Worm (Caenorhabditis elegans) whole organism, L3 larva: Measurements from ENCODE around the gene syx-3.
A peak's percentile ranks its signal among the peaks of the same experiment; 100 is the strongest.

Experiments
- ZK546.5 ChIP-seq: sonication (generic microtip); optimal IDR thresholded peaks from 2 replicates; lab custom pipeline; 2017; ENCODE audit warnings: missing biosample characterization, missing genetic modification characterization
- aly-2 ChIP-seq: fragments of 150-350 bp; optimal IDR thresholded peaks from 2 replicates; lab custom pipeline; 2014; ENCODE audit warnings: missing biosample characterization, missing genetic modification characterization
- ama-1 ChIP-seq: fragments of 150-350 bp; optimal IDR thresholded peaks from 2 replicates; lab custom pipeline; 2018
- ceh-16 ChIP-seq: sonication (generic microtip); optimal IDR thresholded peaks from 2 replicates; lab custom pipeline; 2017; ENCODE audit warnings: missing biosample characterization, missing genetic modification characterization
- ceh-28 ChIP-seq: fragments of 150-350 bp; optimal IDR thresholded peaks from 2 replicates; lab custom pipeline; 2014; ENCODE audit warnings: missing biosample characterization, missing genetic modification reagents, missing genetic modification characterization
- ceh-82 ChIP-seq: fragments of 150-350 bp; optimal IDR thresholded peaks from 2 replicates; lab custom pipeline; 2014; ENCODE audit warnings: missing biosample characterization, missing genetic modification characterization
- daf-12 ChIP-seq: fragments of 150-350 bp; optimal IDR thresholded peaks from 2 replicates; lab custom pipeline; 2014; ENCODE audit warnings: missing biosample characterization, missing genetic modification reagents, missing genetic modification characterization
- egl-27 ChIP-seq: sonication (generic microtip); optimal IDR thresholded peaks from 4 replicates; lab custom pipeline; 2017; ENCODE audit warnings: missing biosample characterization, missing genetic modification reagents, missing genetic modification characterization
- egl-5 ChIP-seq: fragments of 150-350 bp; optimal IDR thresholded peaks from 2 replicates; lab custom pipeline; 2017; ENCODE audit warnings: missing biosample characterization, missing genetic modification reagents, missing genetic modification characterization, inconsistent platforms
- elt-1 ChIP-seq: fragments of 150-350 bp; optimal IDR thresholded peaks from 2 replicates; lab custom pipeline; 2014; ENCODE audit warnings: missing biosample characterization, missing genetic modification characterization
- elt-2 ChIP-seq: sonication (generic microtip); optimal IDR thresholded peaks from 2 replicates; lab custom pipeline; 2016; ENCODE audit warnings: missing genetic modification reagents, mild to moderate bottlenecking, missing genetic modification characterization, missing compliant biosample characterization
- elt-3 ChIP-seq, 3 experiments: fragments of 150-350 bp in 1 of 3; sonication (generic microtip) in 2 of 3; optimal IDR thresholded peaks; 2 replicates in 2 of 3; 4 replicates in 1 of 3; lab custom pipeline; 2014 to 2017; ENCODE audit warnings: missing biosample characterization in 3 of 3, missing genetic modification characterization in 3 of 3
- eor-1 ChIP-seq, 2 experiments: fragments of 150-350 bp; optimal IDR thresholded peaks; 2 replicates each; lab custom pipeline; 2014 to 2018; ENCODE audit warnings: missing biosample characterization in 2 of 2, missing genetic modification characterization in 2 of 2
- fkh-10 ChIP-seq: sonication (generic microtip); optimal IDR thresholded peaks from 2 replicates; lab custom pipeline; 2017; ENCODE audit warnings: missing biosample characterization, missing genetic modification reagents, missing genetic modification characterization
- fkh-2 ChIP-seq: fragments of 150-350 bp; optimal IDR thresholded peaks from 2 replicates; lab custom pipeline; 2014; ENCODE audit warnings: missing biosample characterization, missing genetic modification reagents, missing genetic modification characterization
- fos-1 ChIP-seq: fragments of 150-350 bp; optimal IDR thresholded peaks from 2 replicates; lab custom pipeline; 2014; ENCODE audit warnings: missing biosample characterization, missing genetic modification characterization
- hmg-11 ChIP-seq: sonication (generic microtip); optimal IDR thresholded peaks from 2 replicates; lab custom pipeline; 2016; ENCODE audit warnings: missing genetic modification characterization, missing compliant biosample characterization
- jun-1 ChIP-seq: fragments of 150-350 bp; optimal IDR thresholded peaks from 2 replicates; lab custom pipeline; 2014; ENCODE audit warnings: missing biosample characterization, missing genetic modification reagents, missing genetic modification characterization
- lin-15B ChIP-seq: fragments of 150-350 bp; optimal IDR thresholded peaks from 2 replicates; lab custom pipeline; 2014; ENCODE audit warnings: missing biosample characterization, missing genetic modification characterization
- lin-39 ChIP-seq: fragments of 150-350 bp; optimal IDR thresholded peaks from 2 replicates; lab custom pipeline; 2018; ENCODE audit warnings: missing biosample characterization, missing genetic modification reagents, missing genetic modification characterization
- lsy-12 ChIP-seq: sonication (generic microtip); optimal IDR thresholded peaks from 2 replicates; lab custom pipeline; 2016; ENCODE audit warnings: mild to moderate bottlenecking, missing genetic modification characterization, missing compliant biosample characterization
- mdl-1 ChIP-seq: fragments of 150-350 bp; optimal IDR thresholded peaks from 2 replicates; lab custom pipeline; 2014; ENCODE audit warnings: missing biosample characterization, missing genetic modification characterization
- mml-1 ChIP-seq: fragments of 150-350 bp; sonication (generic microtip); optimal IDR thresholded peaks from 3 replicates; lab custom pipeline; 2014; ENCODE audit warnings: missing biosample characterization, missing genetic modification characterization
- nfya-1 ChIP-seq: sonication (generic microtip); optimal IDR thresholded peaks from 2 replicates; lab custom pipeline; 2017; ENCODE audit warnings: missing genetic modification characterization, mild to moderate bottlenecking, missing compliant biosample characterization, antibody characterized with exemption, moderate library complexity; ENCODE audit not compliant: insufficient read depth
- nhr-11 ChIP-seq: fragments of 150-350 bp; optimal IDR thresholded peaks from 2 replicates; lab custom pipeline; 2014; ENCODE audit warnings: missing biosample characterization, missing genetic modification characterization
- nhr-12 ChIP-seq: fragments of 150-350 bp; optimal IDR thresholded peaks from 2 replicates; lab custom pipeline; 2014; ENCODE audit warnings: missing biosample characterization, missing genetic modification characterization
- nhr-23 ChIP-seq: fragments of 150-350 bp; optimal IDR thresholded peaks from 2 replicates; lab custom pipeline; 2014; ENCODE audit warnings: missing biosample characterization, missing genetic modification reagents, missing genetic modification characterization
- nhr-237 ChIP-seq: fragments of 150-350 bp; optimal IDR thresholded peaks from 2 replicates; lab custom pipeline; 2014; ENCODE audit warnings: missing biosample characterization, missing genetic modification characterization
- nhr-25 ChIP-seq: sonication (generic microtip); optimal IDR thresholded peaks from 2 replicates; lab custom pipeline; 2017; ENCODE audit warnings: missing biosample characterization, missing genetic modification characterization
- nhr-28 ChIP-seq: fragments of 150-350 bp; optimal IDR thresholded peaks from 2 replicates; lab custom pipeline; 2014; ENCODE audit warnings: missing biosample characterization, missing genetic modification characterization
- nhr-43 ChIP-seq: sonication (generic microtip); optimal IDR thresholded peaks from 2 replicates; lab custom pipeline; 2016; ENCODE audit warnings: mild to moderate bottlenecking, missing genetic modification characterization, missing compliant biosample characterization; ENCODE audit not compliant: poor library complexity, severe bottlenecking
- nhr-67 ChIP-seq: fragments of 150-350 bp; optimal IDR thresholded peaks from 2 replicates; lab custom pipeline; 2014; ENCODE audit warnings: missing biosample characterization, missing genetic modification characterization
- pha-4 ChIP-seq: fragments of 150-350 bp; optimal IDR thresholded peaks from 2 replicates; lab custom pipeline; 2014; ENCODE audit warnings: missing biosample characterization, missing genetic modification reagents, missing genetic modification characterization
- pqm-1 ChIP-seq: fragments of 150-350 bp; optimal IDR thresholded peaks from 2 replicates; lab custom pipeline; 2017; ENCODE audit warnings: missing biosample characterization, missing genetic modification characterization, inconsistent platforms
- snpc-4 ChIP-seq: fragments of 150-350 bp; optimal IDR thresholded peaks from 2 replicates; lab custom pipeline; 2014; ENCODE audit warnings: missing biosample characterization, missing genetic modification characterization
- tbx-2 ChIP-seq: sonication (generic microtip); optimal IDR thresholded peaks from 2 replicates; lab custom pipeline; 2016; ENCODE audit warnings: mild to moderate bottlenecking, missing genetic modification characterization, missing compliant biosample characterization
- unc-39 ChIP-seq: sonication (generic microtip); optimal IDR thresholded peaks from 4 replicates; lab custom pipeline; 2017; ENCODE audit warnings: missing biosample characterization, missing genetic modification characterization
- ztf-11 ChIP-seq: fragments of 150-350 bp; optimal IDR thresholded peaks from 2 replicates; lab custom pipeline; 2014; ENCODE audit warnings: missing biosample characterization, missing genetic modification characterization
- ztf-4 ChIP-seq: fragments of 150-350 bp; optimal IDR thresholded peaks from 2 replicates; lab custom pipeline; 2014; ENCODE audit warnings: missing biosample characterization, missing genetic modification characterization

syx-3 gene

ce11 chrX:5360682-5361081, 11.8 kb downstream of the syx-3 start:
- TF ChIP-seq fkh-10 (no peak), pha-4 (tag; lab: Kevin White, UChicago) (peak; percentile 17), elt-2 (tag; lab: Kevin White, UChicago) (no peak)

- TF ChIP-seq eor-1 (tag; optimal IDR thresholded peaks at IDR 0.05; lab: Kevin White, UChicago) = no peak
- no peak for TF ChIP-seq ceh-28 (tag; lab: Kevin White, UChicago)
- peak; percentile 34 for TF ChIP-seq pha-4 (tag; lab: Kevin White, UChicago)
- no peak for TF ChIP-seq ama-1
Measured at ce11 chrX:5364222-5364621, 15.3 kb downstream of the syx-3 start, which contains the start of gene chtl-1. TSS of gene chtl-1 (minus strand) at chrX:5364322.

- TF ChIP-seq unc-39 (tag; lab: Kevin White, UChicago) (no peak), pqm-1 (tag; lab: Kevin White, UChicago) (peak; percentile 68), pha-4 (tag; lab: Kevin White, UChicago) (peak; percentile 16), elt-2 (tag; lab: Kevin White, UChicago) (peak; percentile 57)
Measured at ce11 chrX:5365437-5365836, 16.5 kb downstream of the syx-3 start, which contains the start of gene F35C8.5. TSS of gene F35C8.5 (plus strand) at chrX:5365813.

- TF ChIP-seq nhr-237 (tag; lab: Kevin White, UChicago) (no peak), ZK546.5 (no peak), aly-2 (tag; lab: Kevin White, UChicago) (no peak), nhr-25 (tag; lab: Kevin White, UChicago) (no peak), fkh-10 (no peak), ztf-11 (tag; lab: Kevin White, UChicago) (no peak), nhr-67 (tag; lab: Kevin White, UChicago) (no peak), ceh-16 (tag; lab: Kevin White, UChicago) (no peak), lsy-12 (tag; lab: Kevin White, UChicago) (no peak), fos-1 (tag; lab: Kevin White, UChicago) (no peak), elt-3 (tag; optimal IDR thresholded peaks at IDR 0.05; lab: Kevin White, UChicago) (no peak), egl-27 (no peak), tbx-2 (tag; lab: Kevin White, UChicago) (no peak), ceh-82 (tag; lab: Kevin White, UChicago) (no peak), pha-4 (tag; lab: Kevin White, UChicago) (no peak), elt-2 (tag; lab: Kevin White, UChicago) (no peak), lin-15B (no peak), nhr-23 (tag; lab: Kevin White, UChicago) (no peak), nfya-1 (tag; lab: Kevin White, UChicago) (no peak)
Measured at ce11 chrX:5366613-5367012, 17.7 kb downstream of the syx-3 start.

ce11 chrX:5368220-5368619, 19.3 kb downstream of the syx-3 start, which contains the start of gene jkk-1:
TSS of gene jkk-1 (plus strand) at chrX:5368468.
- no peak for TF ChIP-seq egl-5 (tag; lab: Kevin White, UChicago)
- no peak for TF ChIP-seq jun-1
- no peak for TF ChIP-seq fkh-2 (tag; lab: Kevin White, UChicago)
- TF ChIP-seq ztf-4 (tag; lab: Kevin White, UChicago) = no peak
- TF ChIP-seq ceh-28 (tag; lab: Kevin White, UChicago) = no peak
- TF ChIP-seq nhr-28 (tag; lab: Kevin White, UChicago) = no peak
- no peak for TF ChIP-seq nhr-12 (tag; lab: Kevin White, UChicago)
- no peak for TF ChIP-seq nhr-11 (tag; lab: Kevin White, UChicago)
- TF ChIP-seq nhr-43 (tag; lab: Kevin White, UChicago) = no peak
- TF ChIP-seq hmg-11 (tag; lab: Kevin White, UChicago) = peak; percentile 25
- peak; percentile 53 for TF ChIP-seq nfya-1 (tag; lab: Kevin White, UChicago)
- TF ChIP-seq mml-1 = no peak
- TF ChIP-seq pqm-1 (tag; lab: Kevin White, UChicago) = no peak
- TF ChIP-seq fos-1 (tag; lab: Kevin White, UChicago) = no peak
- peak; percentile 78 for TF ChIP-seq lin-39 (tag; lab: Kevin White, UChicago)
- no peak for TF ChIP-seq daf-12
- no peak for TF ChIP-seq elt-1 (tag; lab: Kevin White, UChicago)
- TF ChIP-seq ztf-11 (tag; lab: Kevin White, UChicago) = no peak
- no peak for TF ChIP-seq elt-2 (tag; lab: Kevin White, UChicago)
- TF ChIP-seq mdl-1 (tag; lab: Kevin White, UChicago) = no peak
- no peak for TF ChIP-seq ceh-82 (tag; lab: Kevin White, UChicago)
- TF ChIP-seq lsy-12 (tag; lab: Kevin White, UChicago) = no peak
- peak; percentile 26 for TF ChIP-seq snpc-4
- TF ChIP-seq, all 47 proteins: peak for 4
